Fruit fly (Drosophila melanogaster): Measurements from ENCODE around the gene Df31.

The Df31 gene

dm6 chr2L:21629814-21630562, at the start of gene Df31:
Gene Df31, minus strand, starts transcription at chr2L:21629932.
- no peak; the same call in 1 of the 2 replicates for TF ChIP-seq Ets98B (GFP tag; IDR thresholded peaks at IDR 0.05)
- TF ChIP-seq CG13204 (GFP tag; optimal IDR thresholded peaks at IDR 0.05): no peak
- TF ChIP-seq CG10348 (GFP tag; IDR thresholded peaks at IDR 0.05): no peak
- TF ChIP-seq CG12605 (GFP tag; IDR thresholded peaks at IDR 0.05): no peak
- no peak for TF ChIP-seq rn (GFP tag; IDR thresholded peaks at IDR 0.05)
- no peak for TF ChIP-seq EcR (GFP tag; optimal IDR thresholded peaks at IDR 0.05)
- no peak for TF ChIP-seq fd96Ca (GFP tag; IDR thresholded peaks at IDR 0.05)
- TF ChIP-seq Pif1A (GFP tag; optimal IDR thresholded peaks at IDR 0.05): peak; percentile 59
- TF ChIP-seq CG9948 (tag; optimal IDR thresholded peaks at IDR 0.05): peak; percentile 0
- TF ChIP-seq Snoo (tag; optimal IDR thresholded peaks at IDR 0.05): peak; percentile 48
- TF ChIP-seq gl (tag; optimal IDR thresholded peaks at IDR 0.05): no peak
- TF ChIP-seq CG14655 (GFP tag; optimal IDR thresholded peaks at IDR 0.05): peak; percentile 37
- TF ChIP-seq CG34367 (tag; optimal IDR thresholded peaks at IDR 0.05): peak; percentile 28
- TF ChIP-seq CG32121 (GFP tag; IDR thresholded peaks at IDR 0.05): peak; percentile 20; the same call in 1 of the 2 replicates
- TF ChIP-seq CG8301 (tag; optimal IDR thresholded peaks at IDR 0.05): no peak
- peak; percentile 38 for TF ChIP-seq Pif1B (GFP tag; optimal IDR thresholded peaks at IDR 0.05)
- peak; percentile 62 for TF ChIP-seq D1 (tag; optimal IDR thresholded peaks at IDR 0.05)
- TF ChIP-seq CG8159 (tag; optimal IDR thresholded peaks at IDR 0.05): peak; percentile 12
- no peak; the same call in 1 of the 3 replicates for TF ChIP-seq CG4496 (GFP tag; IDR thresholded peaks at IDR 0.05)
- peak; percentile 7 for TF ChIP-seq CG17806 (tag; optimal IDR thresholded peaks at IDR 0.05)
- no peak for TF ChIP-seq CG15710 (tag; optimal IDR thresholded peaks at IDR 0.05)

dm6 chr2L:21677480-21677930, 47.8 kb upstream of the Df31 start, which contains the start of gene CG2225:
Gene CG2225, minus strand, starts transcription at chr2L:21677530.
- TF ChIP-seq CG32121 (GFP tag; IDR thresholded peaks at IDR 0.05) (no peak), CG4496 (GFP tag; IDR thresholded peaks at IDR 0.05) (0 out of 3 replicates have a peak, but pooled peaks have one; percentile 20), Snoo (tag; optimal IDR thresholded peaks at IDR 0.05) (no peak)

- TF ChIP-seq CG4496 (GFP tag; IDR thresholded peaks at IDR 0.05) (0 out of 3 replicates have a peak, but pooled peaks have one; percentile 13), rn (GFP tag; IDR thresholded peaks at IDR 0.05) (no peak), CG32121 (GFP tag; IDR thresholded peaks at IDR 0.05) (peak; percentile 42)
These were observed 46.8 kb upstream of the Df31 start for dm6 chr2L:21676556-21676955.

dm6 chr2L:21658529-21659009, 28.8 kb upstream of the Df31 start, which contains the start of gene Cul2:
Gene Cul2, plus strand, starts transcription at chr2L:21658735.
- no peak for TF ChIP-seq CG4496 (GFP tag; IDR thresholded peaks at IDR 0.05)
- no peak for TF ChIP-seq CG17806 (tag; optimal IDR thresholded peaks at IDR 0.05)
- no peak for TF ChIP-seq CG10348 (GFP tag; IDR thresholded peaks at IDR 0.05)
- TF ChIP-seq CG15710 (tag; optimal IDR thresholded peaks at IDR 0.05): no peak
- no peak; the same call in 1 of the 2 replicates for TF ChIP-seq rn (GFP tag; IDR thresholded peaks at IDR 0.05)
- TF ChIP-seq CG34367 (tag; optimal IDR thresholded peaks at IDR 0.05): no peak
- TF ChIP-seq Ets98B (GFP tag; IDR thresholded peaks at IDR 0.05): no peak
- no peak for TF ChIP-seq gl (tag; optimal IDR thresholded peaks at IDR 0.05)
- TF ChIP-seq D1 (tag; optimal IDR thresholded peaks at IDR 0.05): peak; percentile 1
- TF ChIP-seq Pif1A (GFP tag; optimal IDR thresholded peaks at IDR 0.05): no peak
- TF ChIP-seq CG13204 (GFP tag; optimal IDR thresholded peaks at IDR 0.05): no peak
- TF ChIP-seq Snoo (tag; optimal IDR thresholded peaks at IDR 0.05): peak; percentile 48
- no peak for TF ChIP-seq CG8159 (tag; optimal IDR thresholded peaks at IDR 0.05)
- TF ChIP-seq Pif1B (GFP tag; optimal IDR thresholded peaks at IDR 0.05): no peak
- TF ChIP-seq CG32121 (GFP tag; IDR thresholded peaks at IDR 0.05): no peak
- TF ChIP-seq CG8301 (tag; optimal IDR thresholded peaks at IDR 0.05): no peak

dm6 chr2L:21657426-21657825, 27.7 kb upstream of the Df31 start:
- TF ChIP-seq gl (tag; optimal IDR thresholded peaks at IDR 0.05) (no peak), fd96Ca (GFP tag; IDR thresholded peaks at IDR 0.05) (no peak), CG8301 (tag; optimal IDR thresholded peaks at IDR 0.05) (peak; percentile 25), CG14655 (GFP tag; optimal IDR thresholded peaks at IDR 0.05) (no peak), CG32121 (GFP tag; IDR thresholded peaks at IDR 0.05) (no peak), rn (GFP tag; IDR thresholded peaks at IDR 0.05) (no peak), CG15710 (tag; optimal IDR thresholded peaks at IDR 0.05) (peak; percentile 30), Snoo (tag; optimal IDR thresholded peaks at IDR 0.05) (no peak), CG8159 (tag; optimal IDR thresholded peaks at IDR 0.05) (no peak), EcR (GFP tag; optimal IDR thresholded peaks at IDR 0.05) (no peak), Ets98B (GFP tag; IDR thresholded peaks at IDR 0.05) (no peak), CG9948 (tag; optimal IDR thresholded peaks at IDR 0.05) (peak; percentile 28), D1 (tag; optimal IDR thresholded peaks at IDR 0.05) (no peak), CG34367 (tag; optimal IDR thresholded peaks at IDR 0.05) (no peak), Pif1A (GFP tag; optimal IDR thresholded peaks at IDR 0.05) (peak; percentile 68), CG10348 (GFP tag; IDR thresholded peaks at IDR 0.05) (no peak), CG13204 (GFP tag; optimal IDR thresholded peaks at IDR 0.05) (no peak), CG12605 (GFP tag; IDR thresholded peaks at IDR 0.05) (no peak), CG4496 (GFP tag; IDR thresholded peaks at IDR 0.05) (no peak), CG17806 (tag; optimal IDR thresholded peaks at IDR 0.05) (peak; percentile 38), Pif1B (GFP tag; optimal IDR thresholded peaks at IDR 0.05) (peak; percentile 6)

dm6 chr2L:21648769-21649168, 19.0 kb upstream of the Df31 start:
- TF ChIP-seq D1 (tag; optimal IDR thresholded peaks at IDR 0.05) (no peak), EcR (GFP tag; optimal IDR thresholded peaks at IDR 0.05) (no peak), Ets98B (GFP tag; IDR thresholded peaks at IDR 0.05) (no peak), CG17806 (tag; optimal IDR thresholded peaks at IDR 0.05) (no peak), CG34367 (tag; optimal IDR thresholded peaks at IDR 0.05) (no peak), CG9948 (tag; optimal IDR thresholded peaks at IDR 0.05) (no peak), rn (GFP tag; IDR thresholded peaks at IDR 0.05) (no peak), CG8159 (tag; optimal IDR thresholded peaks at IDR 0.05) (no peak), CG10348 (GFP tag; IDR thresholded peaks at IDR 0.05) (no peak), CG4496 (GFP tag; IDR thresholded peaks at IDR 0.05) (no peak), CG32121 (GFP tag; IDR thresholded peaks at IDR 0.05) (no peak), fd96Ca (GFP tag; IDR thresholded peaks at IDR 0.05) (no peak), CG12605 (GFP tag; IDR thresholded peaks at IDR 0.05) (no peak), CG15710 (tag; optimal IDR thresholded peaks at IDR 0.05) (no peak), Pif1A (GFP tag; optimal IDR thresholded peaks at IDR 0.05) (no peak), CG8301 (tag; optimal IDR thresholded peaks at IDR 0.05) (no peak), Snoo (tag; optimal IDR thresholded peaks at IDR 0.05) (no peak), CG13204 (GFP tag; optimal IDR thresholded peaks at IDR 0.05) (no peak), CG14655 (GFP tag; optimal IDR thresholded peaks at IDR 0.05) (no peak)
